Worm (Caenorhabditis elegans): ENCODE measurements around the gene ddn-2.

- TF ChIP-seq fos-1 (tag; optimal IDR thresholded peaks at IDR 0.05) (no peak), ceh-16 (tag; optimal IDR thresholded peaks at IDR 0.05) (no peak), unc-39 (tag; optimal IDR thresholded peaks at IDR 0.05) (no peak), nhr-76 (tag; optimal IDR thresholded peaks at IDR 0.05) (no peak)
These were observed 7.9 kb upstream of the ddn-2 start, which contains the start of gene clec-65 for ce11 chrII:12901025-12901424.

Data from whole organism, L3 larva.